Worm (Caenorhabditis elegans) whole organism, L4/young adult: ENCODE data around the gene T28D9.11.
A peak's percentile ranks its signal among the peaks of the same experiment; 100 is the strongest.

Source experiments
- W03F9.2 ChIP-seq: fragments of 150-350 bp; optimal IDR thresholded peaks from 2 replicates; lab custom pipeline; 2014; ENCODE audit warnings: missing biosample characterization, missing genetic modification characterization
- dao-5 ChIP-seq: sonication (generic microtip); optimal IDR thresholded peaks from 2 replicates; lab custom pipeline; 2016; ENCODE audit warnings: missing genotype, missing genetic modification characterization, moderate library complexity, missing compliant biosample characterization
- him-1 ChIP-seq: sonication (generic microtip); optimal IDR thresholded peaks from 2 replicates; lab custom pipeline; 2016; ENCODE audit warnings: missing genotype, missing genetic modification reagents, missing genetic modification characterization, missing compliant biosample characterization

Gene T28D9.11

DNA sequence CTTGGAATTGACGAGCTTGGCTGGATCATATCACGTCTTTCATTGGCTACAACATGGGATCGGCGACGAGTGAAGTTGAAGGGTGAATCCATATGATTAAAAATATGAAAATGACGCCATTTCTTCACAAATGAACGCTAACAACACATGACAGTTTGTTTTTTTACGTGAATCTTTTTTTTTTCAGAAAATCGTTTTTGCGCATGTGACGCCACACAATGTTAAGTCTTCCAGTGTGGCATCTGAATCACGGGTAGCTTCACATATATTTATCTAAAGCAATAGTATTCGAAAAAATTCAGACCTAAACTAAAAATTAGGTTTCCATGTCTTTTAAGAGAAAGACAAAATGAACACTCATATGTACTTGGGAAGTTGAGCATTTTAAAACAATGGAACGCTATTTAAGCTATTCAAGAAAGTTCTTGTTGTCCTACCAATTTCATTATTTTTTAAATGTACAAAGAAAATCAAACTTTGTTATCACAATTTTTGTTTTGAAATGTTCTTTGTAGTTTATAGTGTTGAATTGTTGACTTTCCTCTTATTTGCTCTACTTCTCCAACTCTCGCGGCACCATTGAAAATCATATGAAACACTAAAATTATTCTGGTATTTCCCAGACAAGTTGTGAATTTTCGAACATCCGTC, 6.8 kb downstream of the T28D9.11 start, which contains the start of the genes lido-16 and plpp-1.2:
Gene lido-16 (minus strand): TSS at position 101 of the 651 bp plus-strand sequence.
Gene plpp-1.2 (plus strand): TSS at position 601 of the 651 bp plus-strand sequence.
- TF ChIP-seq dao-5 (tag; lab: Kevin White, UChicago) (no peak), W03F9.2 (tag; lab: Kevin White, UChicago) (no peak), him-1 (tag; lab: Kevin White, UChicago) (no peak)

DNA sequence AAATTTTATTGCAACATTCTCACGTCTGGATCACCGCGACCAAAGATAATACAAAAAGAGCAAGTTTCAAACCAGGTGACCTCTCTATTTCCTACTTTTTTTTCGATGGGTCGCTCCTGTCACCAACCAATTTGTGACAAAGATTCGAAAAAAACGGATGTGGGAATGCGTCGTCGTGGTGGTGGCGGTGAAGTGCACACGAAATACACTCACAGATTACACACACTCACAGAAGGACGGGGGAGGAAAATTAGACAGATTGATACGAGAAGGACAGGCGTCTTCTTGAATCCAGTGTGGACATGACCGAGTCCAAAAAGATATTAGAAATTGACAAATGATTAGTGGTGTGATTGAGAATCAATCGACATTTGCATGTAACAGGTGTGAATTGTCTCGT, 9.0 kb downstream of the T28D9.11 start:
- TF ChIP-seq dao-5 (tag; lab: Kevin White, UChicago): no peak
- no peak for TF ChIP-seq him-1 (tag; lab: Kevin White, UChicago)
- no peak for TF ChIP-seq W03F9.2 (tag; lab: Kevin White, UChicago)

DNA sequence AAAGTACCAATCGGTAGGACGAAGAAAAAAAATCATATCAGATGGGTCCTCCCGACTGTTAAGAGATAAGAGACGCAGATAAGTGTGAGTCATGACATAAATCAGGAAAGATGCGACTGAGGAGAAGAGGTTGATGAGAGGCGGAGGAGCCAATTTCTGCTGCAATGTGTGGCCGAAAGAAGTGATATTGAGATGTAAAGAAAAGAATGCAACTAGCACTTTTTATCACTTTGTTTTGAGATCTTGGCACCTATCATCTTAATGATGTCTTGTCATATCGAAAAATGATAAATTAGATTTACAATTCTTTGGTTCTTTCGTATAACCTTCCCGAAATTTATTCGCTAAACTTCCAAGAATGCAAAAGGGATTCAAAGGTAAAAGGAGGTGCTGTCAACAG, 9.7 kb downstream of the T28D9.11 start, which contains the start of gene del-10:
Gene del-10 (minus strand): TSS at position 24 of the 400 bp plus-strand sequence.
- TF ChIP-seq him-1 (tag; lab: Kevin White, UChicago) (no peak), W03F9.2 (tag; lab: Kevin White, UChicago) (no peak), dao-5 (tag; lab: Kevin White, UChicago) (no peak)

DNA sequence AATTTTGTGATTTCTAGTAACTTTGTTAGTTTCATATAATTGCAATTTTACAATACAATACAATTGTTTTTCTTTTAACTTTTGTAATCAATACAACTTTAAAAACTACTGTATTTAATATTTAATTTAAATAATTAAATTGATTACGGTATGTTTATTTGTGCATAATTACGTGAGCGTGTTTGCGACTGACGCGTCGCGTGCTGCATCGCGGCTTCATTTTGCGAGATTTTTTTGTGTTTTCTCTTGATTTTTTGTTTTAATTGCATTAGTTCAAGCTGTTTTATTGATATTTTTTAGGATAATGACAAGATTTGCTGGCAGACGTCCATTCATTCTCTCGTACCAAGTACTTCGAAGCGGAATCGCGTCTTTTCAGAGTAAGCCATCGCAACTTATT, 15.1 kb downstream of the T28D9.11 start, which contains the start of gene T28D9.4:
Gene T28D9.4 (plus strand): TSS at position 301 of the 400 bp plus-strand sequence.
- TF ChIP-seq dao-5 (tag; lab: Kevin White, UChicago): no peak
- no peak for TF ChIP-seq him-1 (tag; lab: Kevin White, UChicago)
- no peak for TF ChIP-seq W03F9.2 (tag; lab: Kevin White, UChicago)

- TF ChIP-seq W03F9.2 (tag; lab: Kevin White, UChicago) (no peak), dao-5 (tag; lab: Kevin White, UChicago) (no peak), him-1 (tag; lab: Kevin White, UChicago) (no peak)
Measured at ce11 chrII:6475180-6475737, 16.5 kb downstream of the T28D9.11 start, which contains the start of gene T28D9.16. TSS of gene T28D9.16 (plus strand) at chrII:6475687.

- TF ChIP-seq dao-5 (tag; lab: Kevin White, UChicago) (no peak), W03F9.2 (tag; lab: Kevin White, UChicago) (no peak), him-1 (tag; lab: Kevin White, UChicago) (no peak)
Measured at ce11 chrII:6470985-6471384, 20.8 kb downstream of the T28D9.11 start, which contains the start of gene dgk-5. TSS of gene dgk-5 (minus strand) at chrII:6471085.

DNA sequence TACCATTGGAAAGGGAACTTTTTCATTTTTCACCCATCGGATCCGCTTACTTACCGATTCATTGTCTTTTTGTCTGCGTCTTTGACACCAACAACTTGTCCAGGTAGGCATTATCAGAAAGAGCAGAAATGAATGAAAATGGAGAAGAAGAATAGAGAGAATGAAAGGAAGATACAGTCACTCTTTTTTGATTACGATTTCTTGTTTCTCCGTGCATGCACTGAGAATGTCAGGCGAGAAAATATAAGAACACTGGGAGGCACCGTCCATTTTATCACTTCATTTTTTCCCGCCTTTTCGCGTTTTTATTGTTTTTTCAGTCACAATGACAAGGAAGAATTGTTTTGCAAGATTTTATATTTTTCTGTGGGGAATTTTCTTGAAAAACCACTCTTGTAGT, 22.5 kb downstream of the T28D9.11 start:
- no peak for TF ChIP-seq him-1 (tag; lab: Kevin White, UChicago)
- TF ChIP-seq dao-5 (tag; lab: Kevin White, UChicago): no peak
- no peak for TF ChIP-seq W03F9.2 (tag; lab: Kevin White, UChicago)

ce11 chrII:6454671-6455070, 37.1 kb downstream of the T28D9.11 start, which contains the start of gene aptf-1:
TSS of gene aptf-1 (plus strand) at chrII:6454971.
- TF ChIP-seq dao-5 (tag; lab: Kevin White, UChicago) (no peak), him-1 (tag; lab: Kevin White, UChicago) (no peak), W03F9.2 (tag; lab: Kevin White, UChicago) (no peak)

DNA sequence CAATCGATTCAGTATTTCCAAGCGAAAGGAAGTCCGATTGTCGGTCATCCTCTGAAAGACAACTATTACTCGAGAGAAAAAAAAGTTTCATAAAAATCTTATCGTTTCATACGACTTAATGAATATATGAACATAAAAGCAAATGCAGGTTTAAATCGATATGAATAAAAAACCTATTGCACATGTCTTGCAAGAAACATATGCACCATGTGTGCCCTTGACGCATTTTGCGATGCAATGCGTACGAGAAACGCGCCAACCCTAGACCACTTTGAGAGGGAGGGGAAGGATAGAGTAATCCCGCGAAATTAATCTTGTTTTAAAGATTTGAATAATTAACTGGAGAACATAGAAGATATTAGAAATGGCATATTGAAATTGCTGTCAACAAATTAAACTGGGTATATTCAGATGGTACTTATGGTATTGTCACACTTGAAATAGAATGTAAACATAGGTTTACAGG, 38.4 kb downstream of the T28D9.11 start, which contains the start of gene atg-16.2:
Gene atg-16.2 (minus strand): TSS at position 51 of the 466 bp plus-strand sequence.
- TF ChIP-seq W03F9.2 (tag; lab: Kevin White, UChicago): peak; percentile 17
- no peak for TF ChIP-seq dao-5 (tag; lab: Kevin White, UChicago)

- TF ChIP-seq dao-5 (tag; lab: Kevin White, UChicago) (no peak), W03F9.2 (tag; lab: Kevin White, UChicago) (no peak), him-1 (tag; lab: Kevin White, UChicago) (no peak)
Measured at ce11 chrII:6449656-6450055, 42.1 kb downstream of the T28D9.11 start, which contains the start of gene nhr-22. TSS of gene nhr-22 (minus strand) at chrII:6449792.

DNA sequence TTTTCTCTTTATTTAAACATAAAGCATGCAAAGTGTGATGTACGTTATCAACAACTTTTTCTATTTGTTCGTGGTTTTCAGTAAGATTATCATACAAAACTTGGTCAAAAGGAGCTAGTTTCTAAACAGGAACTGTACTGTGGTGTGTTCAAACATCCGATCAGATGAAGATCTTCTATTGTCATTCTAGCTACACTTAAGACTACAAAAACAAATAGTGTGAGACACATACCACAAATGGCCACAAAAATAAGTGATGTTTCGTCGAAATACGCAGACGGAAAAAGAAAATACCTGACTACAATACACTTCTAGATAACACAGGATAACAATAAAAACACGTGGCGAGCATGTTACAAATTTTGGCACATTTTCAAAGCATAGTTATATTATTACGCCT, 43.1 kb downstream of the T28D9.11 start:
- no peak for TF ChIP-seq him-1 (tag; lab: Kevin White, UChicago)
- TF ChIP-seq dao-5 (tag; lab: Kevin White, UChicago): no peak
- TF ChIP-seq W03F9.2 (tag; lab: Kevin White, UChicago): no peak

ce11 chrII:6448189-6448588, 43.6 kb downstream of the T28D9.11 start:
- TF ChIP-seq W03F9.2 (tag; lab: Kevin White, UChicago): no peak
- no peak for TF ChIP-seq him-1 (tag; lab: Kevin White, UChicago)
- no peak for TF ChIP-seq dao-5 (tag; lab: Kevin White, UChicago)

- TF ChIP-seq him-1 (tag; lab: Kevin White, UChicago): no peak
- TF ChIP-seq dao-5 (tag; lab: Kevin White, UChicago): no peak
- no peak for TF ChIP-seq W03F9.2 (tag; lab: Kevin White, UChicago)
Measured at ce11 chrII:6443710-6444109, 48.1 kb downstream of the T28D9.11 start, which contains the start of gene K06A1.2. TSS of gene K06A1.2 (plus strand) at chrII:6444010.
